Fruit fly (Drosophila melanogaster) whole organism, pupa: ENCODE measurements around the gene CG1910.

Experiments used
- CG12605 ChIP-seq: fragments of 200-800 bp; sonication (Bioruptor generic); IDR thresholded peaks from 2 replicates; pipeline ENCODE4 v1.3.6; 2022; ENCODE audit warnings: missing biosample characterization, missing genetic modification characterization
- CG15710 ChIP-seq: fragments of 200-800 bp; sonication (Bioruptor generic); optimal IDR thresholded peaks from 2 replicates; lab custom pipeline; 2018; ENCODE audit warnings: missing biosample characterization, mild to moderate bottlenecking, missing genetic modification characterization, moderate library complexity
- CG4496 ChIP-seq: fragments of 200-800 bp; sonication (Bioruptor generic); IDR thresholded peaks from 3 replicates; pipeline ENCODE4 v1.3.6; 2022; ENCODE audit warnings: missing biosample characterization, missing genetic modification characterization
- CG8159 ChIP-seq: fragments of 200-800 bp; sonication (Bioruptor generic); optimal IDR thresholded peaks from 3 replicates; lab custom pipeline; 2018; ENCODE audit warnings: missing biosample characterization, mild to moderate bottlenecking, missing genetic modification characterization, moderate library complexity
- CG9948 ChIP-seq: fragments of 200-800 bp; sonication (Bioruptor generic); optimal IDR thresholded peaks from 2 replicates; lab custom pipeline; 2018; ENCODE audit warnings: missing biosample characterization, mild to moderate bottlenecking, missing genetic modification characterization, moderate library complexity
- D1 ChIP-seq: fragments of 200-800 bp; sonication (Bioruptor generic); optimal IDR thresholded peaks from 2 replicates; lab custom pipeline; 2018; ENCODE audit warnings: missing biosample characterization, mild to moderate bottlenecking, missing genetic modification characterization, moderate library complexity
- EcR ChIP-seq: fragments of 200-800 bp; sonication (Bioruptor generic); optimal IDR thresholded peaks from 3 replicates; lab custom pipeline; 2019; ENCODE audit warnings: missing biosample characterization, missing genetic modification characterization, mild to moderate bottlenecking, moderate library complexity, missing genetic modification reagents
- Pif1A ChIP-seq: fragments of 200-800 bp; sonication (Bioruptor generic); optimal IDR thresholded peaks from 3 replicates; lab custom pipeline; 2016; ENCODE audit warnings: missing biosample characterization, missing genetic modification characterization
- gl ChIP-seq: fragments of 200-800 bp; sonication (Bioruptor generic); optimal IDR thresholded peaks from 2 replicates; lab custom pipeline; 2018; ENCODE audit warnings: missing biosample characterization, mild to moderate bottlenecking, missing genetic modification characterization
- rn ChIP-seq: fragments of 200-800 bp; sonication (Bioruptor generic); IDR thresholded peaks from 2 replicates; pipeline ENCODE4 v1.3.6; 2022; ENCODE audit warnings: missing biosample characterization, missing genetic modification characterization

Gene CG1910

DNA sequence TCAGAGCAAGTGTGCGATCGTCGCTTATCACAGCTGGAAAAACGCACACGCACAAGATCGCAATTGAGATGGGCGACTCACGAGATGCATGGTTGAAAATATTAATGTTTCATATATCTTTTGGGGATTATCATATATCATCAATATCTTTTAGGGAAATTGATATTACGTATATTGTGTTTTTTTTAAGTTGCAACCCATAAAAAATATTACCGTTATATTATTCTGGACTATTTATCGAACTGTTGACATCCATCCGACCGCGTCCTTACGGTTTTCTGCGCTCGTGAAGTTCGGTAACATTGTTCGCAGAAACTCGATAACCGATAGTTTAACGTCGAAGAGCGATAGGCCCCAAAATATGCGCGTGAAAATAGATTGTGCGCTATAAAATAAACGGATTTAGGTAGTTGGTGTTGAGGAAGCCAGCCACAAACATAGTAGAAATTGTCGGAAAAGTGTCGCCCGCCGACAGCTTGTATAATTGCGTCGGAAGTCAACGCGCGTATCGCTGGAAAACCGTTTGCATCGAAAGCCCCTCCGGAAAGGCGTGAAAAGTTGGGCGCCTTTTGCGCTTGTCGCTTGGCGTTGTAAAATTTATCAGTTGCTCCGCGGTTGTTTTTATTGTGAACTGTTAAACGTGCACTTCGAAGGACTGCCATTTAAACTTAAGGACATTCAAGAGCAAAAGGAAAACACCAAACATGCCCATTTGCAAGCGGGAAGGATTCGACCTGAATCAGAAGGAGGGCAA, 46.4 kb downstream of the CG1910 start, which contains the start of the genes Mccc1 and Acf:
Gene Mccc1, minus strand, starts transcription at position 244 of the 754 bp plus-strand sequence.
Gene Acf, plus strand, starts transcription at position 318 of the 754 bp plus-strand sequence.
- TF ChIP-seq CG4496 (peak; percentile 57; the same call in 2 of the 3 replicates), CG8159 (tag; lab: Kevin White, UChicago) (no peak)

DNA sequence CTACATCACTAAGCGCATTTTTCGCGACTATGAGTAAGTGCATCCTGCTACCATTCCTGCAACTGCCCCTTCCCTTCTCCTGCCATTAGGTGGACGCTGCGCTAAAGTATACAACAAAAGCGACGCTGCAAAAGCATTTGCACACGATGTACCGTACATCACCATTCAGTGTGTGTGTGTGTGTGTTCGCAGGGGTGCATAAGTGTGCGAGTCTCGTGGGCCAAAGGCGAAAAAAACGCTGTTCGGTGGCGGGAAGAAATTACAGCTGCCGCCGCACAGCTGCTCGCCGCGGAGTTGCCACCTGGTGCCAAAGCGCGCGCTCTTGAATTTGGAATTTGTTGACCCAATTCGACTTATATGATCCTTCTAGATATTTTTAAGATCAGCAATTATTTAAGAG, 47.0 kb downstream of the CG1910 start:
- TF ChIP-seq CG4496 (0 out of 3 replicates have a peak, but pooled peaks have one; percentile 27), D1 (tag; lab: Kevin White, UChicago) (no peak), CG12605 (peak; percentile 18; the same call in 1 of the 2 replicates)

DNA sequence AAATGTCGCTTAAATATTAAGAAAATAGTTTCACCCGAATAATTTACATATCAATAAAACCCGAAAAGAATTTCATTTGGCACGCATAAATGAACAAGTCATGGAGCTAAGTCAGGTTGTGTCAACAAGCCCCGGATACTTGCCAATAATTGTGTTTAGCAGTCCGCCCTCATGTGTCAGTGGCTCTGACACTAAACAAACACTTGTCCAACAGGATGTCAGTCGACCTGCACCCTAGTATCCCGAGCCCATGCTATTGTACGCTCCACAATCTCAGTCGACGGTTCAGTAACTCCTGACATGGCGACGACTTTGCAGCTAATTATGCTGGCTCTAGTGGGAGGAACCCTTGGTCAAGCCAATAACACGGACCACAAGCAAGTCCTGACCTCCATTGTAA, 53.2 kb downstream of the CG1910 start, which contains the start of gene Ir100a:
Gene Ir100a, plus strand, starts transcription at position 301 of the 400 bp plus-strand sequence.
- TF ChIP-seq EcR (GFP tag; lab: Kevin White, UChicago) (no peak), CG15710 (tag; lab: Kevin White, UChicago) (no peak), Pif1A (no peak), rn (GFP tag; lab: Robert Waterston, UW) (no peak), gl (no peak), CG9948 (no peak), CG8159 (tag; lab: Kevin White, UChicago) (no peak), D1 (tag; lab: Kevin White, UChicago) (no peak)
